Fruit fly (Drosophila melanogaster) whole organism, embryonic: ENCODE measurements around the gene CG7530.

Experiments
- Atf3 ChIP-seq: fragments of 200-800 bp; sonication (Bioruptor generic); optimal IDR thresholded peaks from 3 replicates; lab custom pipeline; 2016; ENCODE audit warnings: missing biosample characterization, missing genetic modification characterization
- CG10147 ChIP-seq: fragments of 200-800 bp; sonication (Bioruptor generic); optimal IDR thresholded peaks from 2 replicates; lab custom pipeline; 2019; ENCODE audit warnings: missing biosample characterization, mild to moderate bottlenecking, missing genetic modification characterization, moderate library complexity
- CG10274 ChIP-seq: fragments of 200-800 bp; sonication (Bioruptor generic); optimal IDR thresholded peaks from 3 replicates; lab custom pipeline; 2017; ENCODE audit warnings: missing biosample characterization, mild to moderate bottlenecking, missing genetic modification characterization
- CG12391 ChIP-seq: fragments of 200-800 bp; sonication (Bioruptor generic); optimal IDR thresholded peaks from 3 replicates; lab custom pipeline; 2018; ENCODE audit warnings: missing biosample characterization, mild to moderate bottlenecking, missing genetic modification characterization, moderate library complexity
- CG12744 ChIP-seq: fragments of 200-800 bp; sonication (Bioruptor generic); optimal IDR thresholded peaks from 2 replicates; lab custom pipeline; 2016; ENCODE audit warnings: missing biosample characterization, missing genetic modification characterization
- CG13424 ChIP-seq: fragments of 200-800 bp; sonication (Bioruptor generic); optimal IDR thresholded peaks from 2 replicates; lab custom pipeline; 2019; ENCODE audit warnings: missing biosample characterization, mild to moderate bottlenecking, missing genetic modification characterization, moderate library complexity
- CG13775 ChIP-seq: fragments of 200-800 bp; sonication (Bioruptor generic); optimal IDR thresholded peaks from 3 replicates; lab custom pipeline; 2017; ENCODE audit warnings: missing biosample characterization, mild to moderate bottlenecking, missing genetic modification characterization
- CG15269 ChIP-seq: fragments of 200-800 bp; sonication (Bioruptor generic); optimal IDR thresholded peaks from 2 replicates; lab custom pipeline; 2018; ENCODE audit warnings: missing biosample characterization, mild to moderate bottlenecking, missing genetic modification characterization, moderate library complexity
- CG1647 ChIP-seq: fragments of 200-800 bp; sonication (Bioruptor generic); optimal IDR thresholded peaks from 3 replicates; lab custom pipeline; 2016; ENCODE audit warnings: missing biosample characterization, missing genetic modification characterization
- CG17612 ChIP-seq: fragments of 200-800 bp; sonication (Bioruptor generic); IDR thresholded peaks from 2 replicates; pipeline ENCODE4 v1.3.6; 2022; ENCODE audit warnings: missing biosample characterization, missing genetic modification characterization
- CG18764 ChIP-seq: fragments of 200-800 bp; sonication (Bioruptor generic); optimal IDR thresholded peaks from 3 replicates; lab custom pipeline; 2016; ENCODE audit warnings: missing biosample characterization, missing genetic modification characterization
- CG2116 ChIP-seq: fragments of 200-800 bp; sonication (Bioruptor generic); optimal IDR thresholded peaks from 3 replicates; lab custom pipeline; 2018; ENCODE audit warnings: missing biosample characterization, mild to moderate bottlenecking, missing genetic modification characterization
- CG2120 ChIP-seq: fragments of 200-800 bp; sonication (Bioruptor generic); optimal IDR thresholded peaks from 3 replicates; lab custom pipeline; 2016; ENCODE audit warnings: missing biosample characterization, missing genetic modification characterization
- CG3163 ChIP-seq: fragments of 200-800 bp; sonication (Bioruptor generic); optimal IDR thresholded peaks from 3 replicates; lab custom pipeline; 2016; ENCODE audit warnings: missing biosample characterization, missing genetic modification characterization
- CG3281 ChIP-seq: fragments of 200-800 bp; sonication (Bioruptor generic); optimal IDR thresholded peaks from 3 replicates; lab custom pipeline; 2017; ENCODE audit warnings: missing biosample characterization, mild to moderate bottlenecking, missing genetic modification characterization
- CG33557 ChIP-seq: fragments of 200-800 bp; sonication (Bioruptor generic); optimal IDR thresholded peaks from 2 replicates; lab custom pipeline; 2019; ENCODE audit warnings: missing biosample characterization, mild to moderate bottlenecking, missing genetic modification characterization, moderate library complexity
- CG4707 ChIP-seq: fragments of 200-800 bp; sonication (Bioruptor generic); optimal IDR thresholded peaks from 2 replicates; lab custom pipeline; 2018; ENCODE audit warnings: missing biosample characterization, mild to moderate bottlenecking, missing genetic modification characterization, moderate library complexity
- CG4854 ChIP-seq: fragments of 200-800 bp; sonication (Bioruptor generic); optimal IDR thresholded peaks from 2 replicates; lab custom pipeline; 2016; ENCODE audit warnings: missing biosample characterization, missing genetic modification characterization, inconsistent platforms
- CG6689 ChIP-seq: fragments of 200-800 bp; sonication (Bioruptor generic); IDR thresholded peaks from 2 replicates; pipeline ENCODE4 v1.3.6; 2022; ENCODE audit warnings: missing biosample characterization, missing genetic modification characterization
- CG7928 ChIP-seq: fragments of 200-800 bp; sonication (Bioruptor generic); optimal IDR thresholded peaks from 2 replicates; lab custom pipeline; 2017; ENCODE audit warnings: missing biosample characterization, mild to moderate bottlenecking, missing genetic modification characterization
- CG9609 ChIP-seq: fragments of 200-800 bp; sonication (Bioruptor generic); optimal IDR thresholded peaks from 3 replicates; lab custom pipeline; 2016; ENCODE audit warnings: missing biosample characterization, missing genetic modification characterization
- Camta ChIP-seq: fragments of 200-800 bp; sonication (Bioruptor generic); optimal IDR thresholded peaks from 2 replicates; lab custom pipeline; 2016; ENCODE audit warnings: missing biosample characterization, missing genetic modification characterization
- Dfd ChIP-seq, 2 experiments: fragments of >200 bp; optimal IDR thresholded peaks; 2 replicates each; lab custom pipeline; 2017; ENCODE audit warnings: missing biosample characterization in 2 of 2, missing genetic modification characterization in 2 of 2
- Hr39 ChIP-seq: fragments of >200 bp; optimal IDR thresholded peaks from 2 replicates; lab custom pipeline; 2017
- MTF-1 ChIP-seq: fragments of 200-800 bp; sonication (Bioruptor generic); optimal IDR thresholded peaks from 2 replicates; lab custom pipeline; 2018; ENCODE audit warnings: missing biosample characterization, mild to moderate bottlenecking, missing genetic modification characterization, borderline replicate concordance
- Nf-YA ChIP-seq: fragments of 200-800 bp; sonication (Bioruptor generic); IDR thresholded peaks from 2 replicates; pipeline ENCODE4 v1.3.6; 2022; ENCODE audit warnings: missing biosample characterization, missing genetic modification characterization
- NfI ChIP-seq: fragments of 200-800 bp; sonication (Bioruptor generic); optimal IDR thresholded peaks from 3 replicates; lab custom pipeline; 2018; ENCODE audit warnings: missing biosample characterization, mild to moderate bottlenecking, missing genetic modification characterization, moderate library complexity
- Poxn ChIP-seq: fragments of 200-800 bp; sonication (Bioruptor generic); IDR thresholded peaks from 2 replicates; pipeline ENCODE4 v1.3.6; 2022; ENCODE audit warnings: missing biosample characterization, missing genetic modification characterization
- Sox102F ChIP-seq: fragments of 200-800 bp; sonication (Bioruptor generic); optimal IDR thresholded peaks from 2 replicates; lab custom pipeline; 2018; ENCODE audit warnings: missing biosample characterization, mild to moderate bottlenecking, missing genetic modification characterization, moderate library complexity
- Tbp ChIP-seq: fragments of >200 bp; optimal IDR thresholded peaks from 2 replicates; lab custom pipeline; 2018; ENCODE audit warnings: missing biosample characterization, missing genetic modification characterization
- cato ChIP-seq: fragments of 200-800 bp; sonication (Bioruptor generic); optimal IDR thresholded peaks from 2 replicates; lab custom pipeline; 2016; ENCODE audit warnings: missing biosample characterization, missing genetic modification characterization, borderline replicate concordance
- cwo ChIP-seq: fragments of 200-800 bp; sonication (Bioruptor generic); optimal IDR thresholded peaks from 3 replicates; lab custom pipeline; 2017; ENCODE audit warnings: missing biosample characterization, missing genetic modification characterization, mild to moderate bottlenecking, moderate library complexity, missing genetic modification reagents
- esg ChIP-seq: fragments of 200-800 bp; sonication (Bioruptor generic); conservative IDR thresholded peaks from 2 replicates; pipeline ENCODE4 v1.3.6; 2022; ENCODE audit warnings: missing biosample characterization, missing genetic modification characterization
- exex ChIP-seq: fragments of 200-800 bp; sonication (Bioruptor generic); optimal IDR thresholded peaks from 4 replicates; lab custom pipeline; 2018; ENCODE audit warnings: missing biosample characterization, mild to moderate bottlenecking, missing genetic modification characterization, moderate library complexity
- ham ChIP-seq: fragments of 200-800 bp; sonication (Bioruptor generic); IDR thresholded peaks from 2 replicates; pipeline ENCODE4 v1.3.6; 2022; ENCODE audit warnings: missing biosample characterization, missing genetic modification characterization
- hkb ChIP-seq, 2 experiments: fragments of 200-800 bp in 1 of 2; fragments of >200 bp in 1 of 2; sonication (Bioruptor generic) in 1 of 2; IDR thresholded peaks in 1 of 2; optimal IDR thresholded peaks in 1 of 2; 2 replicates each; pipeline versions ENCODE4 v1.3.6 to Lab custom; 2017 to 2022; ENCODE audit warnings: missing biosample characterization in 1 of 2, missing genetic modification characterization in 1 of 2
- hth ChIP-seq: fragments of >200 bp; optimal IDR thresholded peaks from 2 replicates; lab custom pipeline; 2017; ENCODE audit warnings: inconsistent platforms
- insv ChIP-seq, 2 experiments: fragments of 200-800 bp; sonication (Bioruptor generic); optimal IDR thresholded peaks; 3 replicates each; lab custom pipeline; 2016 to 2018; ENCODE audit warnings: missing biosample characterization in 2 of 2, missing genetic modification characterization in 2 of 2
- jigr1 ChIP-seq: fragments of 200-800 bp; sonication (Bioruptor generic); IDR thresholded peaks from 3 replicates; pipeline ENCODE4 v1.3.6; 2022; ENCODE audit warnings: missing biosample characterization, missing genetic modification characterization
- pfk ChIP-seq: fragments of 200-800 bp; sonication (Bioruptor generic); optimal IDR thresholded peaks from 2 replicates; lab custom pipeline; 2018; ENCODE audit warnings: missing biosample characterization, mild to moderate bottlenecking, missing genetic modification characterization, moderate library complexity
- pho ChIP-seq: fragments of 200-800 bp; sonication (Bioruptor generic); optimal IDR thresholded peaks from 2 replicates; lab custom pipeline; 2016; ENCODE audit warnings: missing biosample characterization, missing genetic modification characterization
- phol ChIP-seq: fragments of 200-800 bp; sonication (Bioruptor generic); optimal IDR thresholded peaks from 3 replicates; lab custom pipeline; 2018; ENCODE audit warnings: missing biosample characterization, mild to moderate bottlenecking, missing genetic modification characterization, moderate library complexity
- prd ChIP-seq, 3 experiments: fragments of >200 bp in 2 of 3; fragments of 200-800 bp in 1 of 3; sonication (Bioruptor generic) in 1 of 3; optimal IDR thresholded peaks in 2 of 3; IDR thresholded peaks in 1 of 3; 2 replicates in 2 of 3; 3 replicates in 1 of 3; pipeline versions ENCODE4 v1.3.6 to Lab custom; 2017 to 2022; ENCODE audit warnings: missing biosample characterization in 1 of 3, missing genetic modification characterization in 1 of 3
- run ChIP-seq: fragments of 200-800 bp; sonication (Bioruptor generic); optimal IDR thresholded peaks from 3 replicates; lab custom pipeline; 2018; ENCODE audit warnings: missing biosample characterization, mild to moderate bottlenecking, missing genetic modification characterization
- sim ChIP-seq: fragments of 200-800 bp; sonication (Bioruptor generic); IDR thresholded peaks from 2 replicates; pipeline ENCODE4 v1.3.6; 2022; ENCODE audit warnings: missing biosample characterization, missing genetic modification characterization
- tx ChIP-seq: fragments of 200-800 bp; sonication (Bioruptor generic); optimal IDR thresholded peaks from 2 replicates; lab custom pipeline; 2016; ENCODE audit warnings: missing biosample characterization, missing genetic modification characterization
- unpg ChIP-seq: fragments of 200-800 bp; sonication (Bioruptor generic); optimal IDR thresholded peaks from 3 replicates; lab custom pipeline; 2018; ENCODE audit warnings: missing biosample characterization, mild to moderate bottlenecking, missing genetic modification characterization, moderate library complexity
- vfl ChIP-seq: fragments of 200-800 bp; sonication (Bioruptor generic); optimal IDR thresholded peaks from 2 replicates; lab custom pipeline; 2016; ENCODE audit warnings: missing biosample characterization, missing genetic modification characterization
- vvl ChIP-seq: fragments of 200-800 bp; sonication (Bioruptor generic); IDR thresholded peaks from 2 replicates; pipeline ENCODE4 v1.3.6; 2022; ENCODE audit warnings: missing biosample characterization, missing genetic modification characterization

CG7530 gene

dm6 chr3R:14749077-14749798, 17.9 kb upstream of the CG7530 start (continued):
- no peak for TF ChIP-seq CG6689 (GFP tag; lab: Robert Waterston, UW)
- TF ChIP-seq CG3163: peak; percentile 71
- TF ChIP-seq CG12391: peak; percentile 67
- TF ChIP-seq esg (GFP tag; lab: Robert Waterston, UW): no peak
- peak; percentile 90 for TF ChIP-seq MTF-1 (GFP tag; lab: Kevin White, UChicago)
- TF ChIP-seq ham (GFP tag; lab: Robert Waterston, UW): no peak
- TF ChIP-seq CG15269 (tag; lab: Kevin White, UChicago): peak; percentile 70
- TF ChIP-seq CG4854 (GFP tag; lab: Kevin White, UChicago): peak; percentile 63
- peak; percentile 62 for TF ChIP-seq CG13424
- peak; percentile 1 for TF ChIP-seq Atf3
- TF ChIP-seq pho (GFP tag; lab: Kevin White, UChicago): peak; percentile 75
- TF ChIP-seq CG10274 (GFP tag; lab: Kevin White, UChicago): peak; percentile 42
- TF ChIP-seq Sox102F (GFP tag; lab: Kevin White, UChicago): peak; percentile 48
- no peak for TF ChIP-seq vfl (GFP tag; lab: Kevin White, UChicago)
- TF ChIP-seq CG4707: peak; percentile 79
- TF ChIP-seq CG17612 (GFP tag; lab: Robert Waterston, UW): no peak; the same call in 1 of the 2 replicates
- TF ChIP-seq CG18764 (GFP tag; lab: Kevin White, UChicago): peak; percentile 50
- peak; percentile 45 for TF ChIP-seq tx (GFP tag; lab: Kevin White, UChicago)
- peak; percentile 66; the same call in 1 of the 2 replicates for TF ChIP-seq vvl (GFP tag; lab: Robert Waterston, UW)
- no peak for TF ChIP-seq jigr1 (GFP tag; lab: Robert Waterston, UW)
- TF ChIP-seq Tbp (GFP tag; lab: Kevin White, UChicago): no peak
- no peak for TF ChIP-seq Dfd (GFP tag; optimal IDR thresholded peaks at IDR 0.05; lab: Kevin White, UChicago)
- peak; percentile 75 for TF ChIP-seq Camta (GFP tag; lab: Kevin White, UChicago)
- TF ChIP-seq CG1647 (GFP tag; lab: Kevin White, UChicago): peak; percentile 19
- no peak for TF ChIP-seq hth (lab: Kevin White, UChicago)
- TF ChIP-seq phol (tag; lab: Kevin White, UChicago): no peak
- peak; percentile 89 for TF ChIP-seq CG33557
- TF ChIP-seq hkb (optimal IDR thresholded peaks at IDR 0.05; lab: Kevin White, UChicago): no peak
- TF ChIP-seq hkb (GFP tag; IDR thresholded peaks at IDR 0.05; lab: Robert Waterston, UW): peak; percentile 79
- TF ChIP-seq CG9609: peak; percentile 23
- TF ChIP-seq CG2120 (GFP tag; lab: Kevin White, UChicago): peak; percentile 49
- TF ChIP-seq sim (GFP tag; lab: Robert Waterston, UW): peak; percentile 53; the same call in 1 of the 2 replicates
- TF ChIP-seq CG3281 (GFP tag; lab: Kevin White, UChicago): peak; percentile 89
- no peak for TF ChIP-seq Poxn (GFP tag; lab: Robert Waterston, UW)
- TF ChIP-seq NfI (GFP tag; lab: Kevin White, UChicago): peak; percentile 64
- no peak for TF ChIP-seq prd (optimal IDR thresholded peaks at IDR 0.05; lab: Kevin White, UChicago)
- no peak for TF ChIP-seq prd (GFP tag; IDR thresholded peaks at IDR 0.05; lab: Robert Waterston, UW)
- TF ChIP-seq CG12744 (GFP tag; lab: Kevin White, UChicago): peak; percentile 50
- TF ChIP-seq Hr39 (lab: Kevin White, UChicago): no peak
- TF ChIP-seq insv (GFP tag; optimal IDR thresholded peaks at IDR 0.05; lab: Kevin White, UChicago): peak in 1 of 2 experiments; percentile 57
- peak; percentile 91 for TF ChIP-seq cwo
- peak; percentile 3 for TF ChIP-seq cato (GFP tag; lab: Kevin White, UChicago)
- peak; percentile 75 for TF ChIP-seq unpg (GFP tag; lab: Kevin White, UChicago)
- peak; percentile 46 for TF ChIP-seq CG7928 (GFP tag; lab: Kevin White, UChicago)
- peak; percentile 56 for TF ChIP-seq CG2116 (GFP tag; lab: Kevin White, UChicago)
- TF ChIP-seq exex: peak; percentile 40
- TF ChIP-seq pfk (GFP tag; lab: Kevin White, UChicago): peak; percentile 68
- peak; percentile 70 for TF ChIP-seq CG10147 (GFP tag; lab: Kevin White, UChicago)
- TF ChIP-seq run: peak; percentile 74
- peak; percentile 30; the same call in 1 of the 2 replicates for TF ChIP-seq Nf-YA (GFP tag; lab: Robert Waterston, UW)
- TF ChIP-seq CG13775: peak; percentile 45
